Worm (Caenorhabditis elegans) whole organism, L4/young adult: Measurements from ENCODE around the gene C02E7.7.

Source experiments
- W03F9.2 ChIP-seq: fragments of 150-350 bp; optimal IDR thresholded peaks from 2 replicates; lab custom pipeline; 2014; ENCODE audit warnings: missing biosample characterization, missing genetic modification characterization
- dao-5 ChIP-seq: sonication (generic microtip); optimal IDR thresholded peaks from 2 replicates; lab custom pipeline; 2016; ENCODE audit warnings: missing genotype, missing genetic modification characterization, moderate library complexity, missing compliant biosample characterization
- him-1 ChIP-seq: sonication (generic microtip); optimal IDR thresholded peaks from 2 replicates; lab custom pipeline; 2016; ENCODE audit warnings: missing genotype, missing genetic modification reagents, missing genetic modification characterization, missing compliant biosample characterization

DNA sequence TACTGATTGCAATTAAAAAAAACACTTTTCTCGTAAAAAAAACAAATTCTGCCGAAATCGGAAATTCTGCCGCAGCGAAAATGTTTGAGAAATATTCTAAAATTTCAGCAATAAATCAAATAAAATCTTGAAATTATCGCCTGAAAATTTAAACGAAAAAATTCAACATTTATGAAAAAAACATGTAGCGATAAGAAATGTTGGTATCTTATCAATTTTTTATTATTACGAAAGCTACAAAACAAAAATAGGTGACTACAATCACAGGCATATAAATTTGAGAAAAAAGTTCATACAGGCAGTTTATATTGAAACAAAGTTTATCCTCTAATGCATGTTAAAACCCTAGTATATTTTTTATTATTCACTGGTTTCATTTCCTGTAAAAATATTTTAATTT, 12.4 kb downstream of the C02E7.7 start, which contains the start of gene ugt-14:
- no peak for TF ChIP-seq him-1 (tag; lab: Kevin White, UChicago)
- TF ChIP-seq W03F9.2, result no peak
- TF ChIP-seq dao-5 (tag; lab: Kevin White, UChicago), result no peak
